Worm (Caenorhabditis elegans): Measurements from ENCODE around the gene ttbk-7.

ce11 chrV:12895772-12896171 lies at the start of gene ttbk-7:
- TF ChIP-seq med-1 (GFP tag; optimal IDR thresholded peaks at IDR 0.05; ENCODE audit: insufficient read depth) (no peak), tab-1 (GFP tag; IDR thresholded peaks at IDR 0.05) (no peak), T22C8.4 (GFP tag; IDR thresholded peaks at IDR 0.05) (no peak), ztf-29 (GFP tag; IDR thresholded peaks at IDR 0.05) (no peak)

Data from whole organism, midembryonic.